Fruit fly (Drosophila melanogaster): ENCODE results near the gene sls.
A peak's percentile ranks its signal among the peaks of the same experiment; 100 is the strongest.

Gene sls

DNA sequence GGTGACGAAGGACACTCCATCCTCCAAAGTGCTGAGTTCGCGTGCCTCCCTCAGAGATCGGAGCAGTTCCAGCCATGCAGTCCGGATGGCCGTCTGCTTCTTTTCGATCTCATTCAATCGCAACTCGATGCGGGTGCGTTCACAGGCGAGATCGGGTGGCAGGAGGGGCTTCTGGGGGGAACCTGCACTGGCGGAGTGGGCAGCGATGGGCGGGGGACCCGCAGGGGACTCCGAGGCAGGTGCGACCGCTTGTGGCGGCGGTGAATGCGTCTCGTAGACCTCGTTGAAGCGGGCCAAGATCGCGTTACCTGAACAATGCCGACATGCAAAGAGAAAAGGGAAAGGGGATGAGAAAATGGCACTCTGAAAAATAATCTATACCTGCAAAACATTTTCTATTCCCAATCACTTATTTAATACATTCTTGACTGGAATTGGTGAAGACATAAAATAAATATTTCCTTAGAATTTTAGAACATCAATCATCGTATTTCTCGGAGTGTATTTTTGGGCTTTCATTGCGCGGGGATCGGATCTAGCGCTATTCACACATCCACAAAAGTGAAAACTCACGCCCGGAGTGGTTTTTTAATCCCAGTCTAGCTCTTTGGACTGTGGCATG is 43.4 kb upstream of the sls start (continued):
- TF ChIP-seq CG15011 (GFP tag; optimal IDR thresholded peaks at IDR 0.05) (no peak), CG7786 (GFP tag; optimal IDR thresholded peaks at IDR 0.05) (no peak), Max (GFP tag; optimal IDR thresholded peaks at IDR 0.05) (no peak), br (optimal IDR thresholded peaks at IDR 0.05) (no peak), CG14965 (GFP tag; optimal IDR thresholded peaks at IDR 0.05; ENCODE audit: borderline replicate concordance) (no peak), CoRest (tag; optimal IDR thresholded peaks at IDR 0.05) (peak; percentile 36), Doc2 (GFP tag; IDR thresholded peaks at IDR 0.05) (no peak), CG3995 (GFP tag; optimal IDR thresholded peaks at IDR 0.05) (no peak), peb (GFP tag; IDR thresholded peaks at IDR 0.05) (no peak), nau (GFP tag; optimal IDR thresholded peaks at IDR 0.05) (no peak), CG9797 (GFP tag; optimal IDR thresholded peaks at IDR 0.05) (no peak), CG14441 (GFP tag; IDR thresholded peaks at IDR 0.05) (no peak), CG8478 (optimal IDR thresholded peaks at IDR 0.05) (no peak), MBD-R2 (GFP tag; IDR thresholded peaks at IDR 0.05) (no peak), CG31224 (GFP tag; IDR thresholded peaks at IDR 0.05) (0 out of 2 replicates have a peak, but pooled peaks have one; percentile 14), fu2 (GFP tag; optimal IDR thresholded peaks at IDR 0.05) (no peak), psq (GFP tag; optimal IDR thresholded peaks at IDR 0.05) (no peak), Chrac-16 (GFP tag; optimal IDR thresholded peaks at IDR 0.05) (peak; percentile 25), emc (GFP tag; optimal IDR thresholded peaks at IDR 0.05) (no peak), Aef1 (GFP tag; IDR thresholded peaks at IDR 0.05) (no peak), CG4282 (GFP tag; optimal IDR thresholded peaks at IDR 0.05) (no peak), Hsf (GFP tag; optimal IDR thresholded peaks at IDR 0.05) (peak; percentile 29), CG1024 (GFP tag; IDR thresholded peaks at IDR 0.05) (0 out of 2 replicates have a peak, but pooled peaks have one; percentile 42), Lim3 (GFP tag; IDR thresholded peaks at IDR 0.05) (no peak), fd64A (GFP tag; optimal IDR thresholded peaks at IDR 0.05) (no peak), btn (GFP tag; optimal IDR thresholded peaks at IDR 0.05) (no peak), lab (GFP tag; optimal IDR thresholded peaks at IDR 0.05) (peak; percentile 34), CG13296 (GFP tag; optimal IDR thresholded peaks at IDR 0.05) (no peak), CG34376 (GFP tag; optimal IDR thresholded peaks at IDR 0.05) (no peak), unpg (GFP tag; optimal IDR thresholded peaks at IDR 0.05) (peak; percentile 60), Lpt (GFP tag; optimal IDR thresholded peaks at IDR 0.05) (no peak), stc (GFP tag; IDR thresholded peaks at IDR 0.05) (0 out of 2 replicates have a peak, but pooled peaks have one; percentile 16), CG7839 (tag; optimal IDR thresholded peaks at IDR 0.05) (peak; percentile 66), CG4617 (GFP tag; optimal IDR thresholded peaks at IDR 0.05; ENCODE audit: borderline replicate concordance) (no peak), HLH54F (GFP tag; optimal IDR thresholded peaks at IDR 0.05) (no peak), Bdp1 (GFP tag; optimal IDR thresholded peaks at IDR 0.05) (no peak), pzg (GFP tag; optimal IDR thresholded peaks at IDR 0.05) (no peak), CG5245 (GFP tag; optimal IDR thresholded peaks at IDR 0.05) (peak; percentile 7), CG17568 (GFP tag; optimal IDR thresholded peaks at IDR 0.05) (no peak), twi (tag; optimal IDR thresholded peaks at IDR 0.05) (peak; percentile 38), shn (GFP tag; optimal IDR thresholded peaks at IDR 0.05) (no peak), so (GFP tag; IDR thresholded peaks at IDR 0.05) (no peak), jigr1 (GFP tag; IDR thresholded peaks at IDR 0.05) (no peak), CG11695 (GFP tag; IDR thresholded peaks at IDR 0.05) (peak; percentile 59; the same call in 2 of the 3 replicates), Jarid2 (GFP tag; optimal IDR thresholded peaks at IDR 0.05) (no peak), gsb-n (tag; optimal IDR thresholded peaks at IDR 0.05) (peak; percentile 69), sisA (GFP tag; IDR thresholded peaks at IDR 0.05) (peak; percentile 62), bigmax (GFP tag; optimal IDR thresholded peaks at IDR 0.05) (no peak), nerfin-2 (GFP tag; IDR thresholded peaks at IDR 0.05; ENCODE audit: partially characterized antibody) (no peak), dysf (GFP tag; IDR thresholded peaks at IDR 0.05) (no peak), wek (GFP tag; optimal IDR thresholded peaks at IDR 0.05) (no peak), tap (tag; optimal IDR thresholded peaks at IDR 0.05) (peak; percentile 34)
